Fruit fly (Drosophila melanogaster): ENCODE measurements around the gene opm.

The opm gene

DNA sequence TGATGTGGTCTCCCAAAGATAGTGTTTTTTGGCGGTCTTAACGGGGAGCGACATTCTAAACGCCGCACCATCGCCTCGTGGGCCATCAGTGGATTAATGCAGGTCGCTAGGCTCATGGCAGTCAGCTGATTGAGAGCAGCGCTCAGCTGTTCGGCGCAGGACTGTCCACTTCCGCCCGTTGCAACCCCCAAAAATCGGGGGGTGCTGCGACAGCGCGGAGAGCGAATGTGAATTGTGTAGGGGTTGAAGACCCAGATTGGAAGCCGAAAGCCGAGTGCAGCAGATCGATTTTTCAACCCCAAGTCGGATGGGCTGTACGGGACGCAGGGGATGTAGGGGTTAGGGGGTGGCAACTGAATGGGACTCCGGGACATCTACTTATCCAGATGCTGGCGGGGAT lies 3.6 kb downstream of the opm start (continued):
- TF ChIP-seq CG10565 (GFP tag; optimal IDR thresholded peaks at IDR 0.05) = no peak
- TF ChIP-seq bab2 (GFP tag; optimal IDR thresholded peaks at IDR 0.05) = no peak
- no peak for TF ChIP-seq Hey (tag; optimal IDR thresholded peaks at IDR 0.05)
- TF ChIP-seq CG16779 (GFP tag; IDR thresholded peaks at IDR 0.05) = no peak
- TF ChIP-seq dysf (GFP tag; IDR thresholded peaks at IDR 0.05) = no peak
- no peak for TF ChIP-seq Oaz (GFP tag; IDR thresholded peaks at IDR 0.05)
- peak; percentile 74 for TF ChIP-seq ewg (GFP tag; optimal IDR thresholded peaks at IDR 0.05)
- no peak for TF ChIP-seq unpg (GFP tag; optimal IDR thresholded peaks at IDR 0.05)
- peak in 1 of 2 experiments; percentile 79 for TF ChIP-seq crp (GFP tag; optimal IDR thresholded peaks at IDR 0.05)
- peak; percentile 84 for TF ChIP-seq Ets65A (GFP tag)
- TF ChIP-seq CG1024 (GFP tag; IDR thresholded peaks at IDR 0.05) = no peak
- TF ChIP-seq onecut (GFP tag; IDR thresholded peaks at IDR 0.05) = peak; percentile 98
- TF ChIP-seq gsb (GFP tag; IDR thresholded peaks at IDR 0.05) = no peak
- no peak for TF ChIP-seq exex (tag; optimal IDR thresholded peaks at IDR 0.05)
- no peak for TF ChIP-seq sim (GFP tag; IDR thresholded peaks at IDR 0.05)
- 0 out of 2 replicates have a peak, but pooled peaks have one; percentile 6 for TF ChIP-seq CG13287 (GFP tag; IDR thresholded peaks at IDR 0.05; ENCODE audit: partially characterized antibody)
- TF ChIP-seq seq (GFP tag; IDR thresholded peaks at IDR 0.05) = peak; percentile 90
- TF ChIP-seq CG11696 (GFP tag; IDR thresholded peaks at IDR 0.05) = no peak
- no peak for TF ChIP-seq Neu2 (GFP tag; optimal IDR thresholded peaks at IDR 0.05; ENCODE audit: borderline replicate concordance)
- no peak for TF ChIP-seq sisA (GFP tag; IDR thresholded peaks at IDR 0.05)
- TF ChIP-seq sens (GFP tag) = peak; percentile 39
- no peak for TF ChIP-seq dan (GFP tag; IDR thresholded peaks at IDR 0.05)
- peak; percentile 98 for TF ChIP-seq trem (tag; optimal IDR thresholded peaks at IDR 0.05)
- TF ChIP-seq pzg (GFP tag; optimal IDR thresholded peaks at IDR 0.05) = peak; percentile 26
- TF ChIP-seq pfk (GFP tag; optimal IDR thresholded peaks at IDR 0.05) = no peak

- TF ChIP-seq mirr (GFP tag; optimal IDR thresholded peaks at IDR 0.05) = peak; percentile 39
- no peak for TF ChIP-seq Jarid2 (GFP tag; optimal IDR thresholded peaks at IDR 0.05)
- no peak for TF ChIP-seq tup (GFP tag; optimal IDR thresholded peaks at IDR 0.05)
- peak; percentile 36 for TF ChIP-seq grn (GFP tag; optimal IDR thresholded peaks at IDR 0.05)
- no peak for TF ChIP-seq odd (GFP tag; optimal IDR thresholded peaks at IDR 0.05)
- peak; percentile 86 for TF ChIP-seq GATAe (GFP tag; conservative IDR thresholded peaks at IDR 0.05)
- TF ChIP-seq ftz-f1 (GFP tag; optimal IDR thresholded peaks at IDR 0.05) = peak; percentile 88
- peak; percentile 62 for TF ChIP-seq CG34376 (GFP tag; optimal IDR thresholded peaks at IDR 0.05)
- no peak for TF ChIP-seq CG12391 (tag; optimal IDR thresholded peaks at IDR 0.05)
- no peak for TF ChIP-seq Nf-YC (tag; optimal IDR thresholded peaks at IDR 0.05)
- TF ChIP-seq z (GFP tag; IDR thresholded peaks at IDR 0.05) = peak; percentile 55; the same call in 2 of the 3 replicates
- TF ChIP-seq exex (tag; optimal IDR thresholded peaks at IDR 0.05) = peak; percentile 52
- peak; percentile 10 to 72 for TF ChIP-seq Trl (optimal IDR thresholded peaks at IDR 0.05)
- no peak for TF ChIP-seq Trl (GFP tag; optimal IDR thresholded peaks at IDR 0.05)
- peak; percentile 22 for TF ChIP-seq Med (GFP tag)
- TF ChIP-seq chinmo (GFP tag; IDR thresholded peaks at IDR 0.05; ENCODE audit: partially characterized antibody) = peak; percentile 78; the same call in 1 of the 4 replicates
- no peak for TF ChIP-seq CG4707 (GFP tag; optimal IDR thresholded peaks at IDR 0.05)
- TF ChIP-seq pfk (GFP tag; optimal IDR thresholded peaks at IDR 0.05) = peak; percentile 10
- peak; percentile 52 for TF ChIP-seq CG10543 (GFP tag; optimal IDR thresholded peaks at IDR 0.05)
- TF ChIP-seq lbe (GFP tag; optimal IDR thresholded peaks at IDR 0.05) = no peak
- no peak for TF ChIP-seq crc (GFP tag; optimal IDR thresholded peaks at IDR 0.05)
- TF ChIP-seq CG11504 (tag; optimal IDR thresholded peaks at IDR 0.05) = no peak
- no peak for TF ChIP-seq Hr39 (optimal IDR thresholded peaks at IDR 0.05)
- no peak for TF ChIP-seq sob (GFP tag; IDR thresholded peaks at IDR 0.05)
- TF ChIP-seq pros (GFP tag; optimal IDR thresholded peaks at IDR 0.05) = peak; percentile 77
- TF ChIP-seq sug (tag; optimal IDR thresholded peaks at IDR 0.05) = peak; percentile 26
- TF ChIP-seq Hey (tag; optimal IDR thresholded peaks at IDR 0.05) = no peak
- no peak for TF ChIP-seq Dbx (GFP tag; IDR thresholded peaks at IDR 0.05)
- no peak for TF ChIP-seq E2f1 (GFP tag; IDR thresholded peaks at IDR 0.05)
- no peak for TF ChIP-seq ase (GFP tag; IDR thresholded peaks at IDR 0.05)
- no peak for TF ChIP-seq cas (GFP tag; IDR thresholded peaks at IDR 0.05)
Observed at dm6 chrX:15048713-15049112, 17.5 kb downstream of the opm start.
